Worm (Caenorhabditis elegans) whole organism, dauer: ENCODE measurements around the gene T02C12.5.

ENCODE experiments used
- unc-62 ChIP-seq: sonication (generic microtip); optimal IDR thresholded peaks from 2 replicates; lab custom pipeline; 2017; ENCODE audit warnings: missing biosample characterization, missing genetic modification reagents, missing genetic modification characterization

The T02C12.5 gene

DNA sequence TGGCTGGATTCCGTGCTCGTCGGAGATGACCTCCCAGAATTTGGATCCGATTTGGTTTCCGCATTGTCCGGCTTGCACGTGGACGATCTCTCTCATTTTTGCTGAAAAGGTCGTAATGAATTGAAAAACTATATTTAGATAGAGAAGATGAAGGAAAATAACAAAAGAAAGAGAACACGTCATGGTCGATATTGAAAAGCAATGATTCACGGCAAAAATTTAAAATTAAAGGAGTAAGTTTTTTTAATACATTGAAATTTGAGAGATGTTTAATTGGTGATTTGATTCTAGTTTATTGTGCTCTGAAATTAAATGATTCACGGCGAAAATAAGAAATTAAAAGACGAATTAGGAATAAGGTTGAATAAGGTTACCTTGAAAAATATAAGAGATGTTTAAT, 10.4 kb downstream of the T02C12.5 start, which contains the start of gene tbb-2:
tbb-2 (minus strand) TSS at position 101 of the 400 bp plus-strand sequence.
- TF ChIP-seq unc-62 (GFP tag; lab: Kevin White, UChicago), result no peak

DNA sequence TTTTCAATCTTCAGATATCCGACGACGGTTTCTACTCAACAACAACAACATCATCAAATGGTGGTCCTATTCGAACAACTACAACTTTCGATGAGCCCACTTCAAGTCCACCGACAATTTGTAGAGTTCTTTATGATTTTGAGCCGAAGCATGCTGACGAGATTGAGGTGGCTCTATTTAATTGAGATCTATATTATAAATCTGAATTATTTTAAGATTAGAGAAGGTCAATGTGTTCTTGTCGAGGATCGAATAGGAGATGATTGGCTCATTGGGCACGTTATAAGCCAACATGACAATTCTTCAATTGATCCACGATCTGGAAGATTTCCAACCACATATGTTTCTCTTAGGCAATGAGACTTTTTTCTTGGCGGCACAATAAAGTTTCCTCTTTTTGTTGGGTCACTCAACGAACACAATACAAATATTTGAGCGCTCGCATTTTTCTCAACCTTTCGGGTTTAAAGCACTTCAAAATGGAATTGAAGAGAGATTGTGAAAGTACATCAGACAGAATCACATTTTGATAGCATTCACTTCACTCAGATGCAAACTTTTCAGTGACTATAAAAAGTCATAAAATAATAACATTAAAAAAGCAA, 12.5 kb downstream of the T02C12.5 start:
- TF ChIP-seq unc-62 (GFP tag; lab: Kevin White, UChicago), result no peak

DNA sequence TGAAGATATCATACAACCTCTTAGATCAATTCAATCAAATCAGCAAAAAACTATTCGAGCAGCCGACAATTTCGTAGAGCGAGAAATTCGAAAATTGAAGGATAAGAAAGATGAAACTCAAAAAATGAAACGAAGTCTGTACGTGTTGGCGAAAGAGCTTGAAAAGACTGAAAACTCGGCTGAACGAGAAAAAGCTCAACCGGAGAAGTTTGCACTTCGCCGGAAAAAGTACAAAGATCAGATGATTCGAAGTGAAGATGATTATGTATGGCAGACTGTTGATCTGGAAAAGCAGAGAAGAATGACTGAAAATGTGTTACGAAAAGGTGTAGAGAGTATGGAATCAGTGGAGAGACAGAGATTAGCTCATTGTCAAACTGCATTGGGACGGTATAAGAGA, 14.9 kb downstream of the T02C12.5 start:
- no peak for TF ChIP-seq unc-62 (GFP tag; lab: Kevin White, UChicago)

DNA sequence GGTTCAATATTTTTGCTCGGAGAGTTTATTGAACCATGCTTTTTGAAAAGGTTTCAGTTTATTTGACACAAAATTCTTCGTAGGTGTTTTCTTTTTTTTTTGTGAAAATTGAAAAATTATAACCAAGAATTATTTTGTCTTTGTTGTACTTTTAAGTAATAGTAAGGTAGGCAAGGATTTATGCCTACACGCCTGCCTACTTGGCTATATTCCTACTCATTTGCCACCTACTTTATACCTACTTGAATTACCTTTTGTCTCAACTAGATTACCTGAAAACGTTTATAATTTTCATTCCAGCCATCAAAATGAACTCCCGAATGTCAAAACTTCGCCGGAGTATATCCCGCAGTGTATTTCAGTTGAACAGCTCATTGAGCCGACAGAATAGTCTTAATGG, 15.9 kb downstream of the T02C12.5 start, which contains the start of gene C36E8.4:
C36E8.4 (plus strand) TSS at position 301 of the 400 bp plus-strand sequence.
- TF ChIP-seq unc-62 (GFP tag; lab: Kevin White, UChicago), result no peak

DNA sequence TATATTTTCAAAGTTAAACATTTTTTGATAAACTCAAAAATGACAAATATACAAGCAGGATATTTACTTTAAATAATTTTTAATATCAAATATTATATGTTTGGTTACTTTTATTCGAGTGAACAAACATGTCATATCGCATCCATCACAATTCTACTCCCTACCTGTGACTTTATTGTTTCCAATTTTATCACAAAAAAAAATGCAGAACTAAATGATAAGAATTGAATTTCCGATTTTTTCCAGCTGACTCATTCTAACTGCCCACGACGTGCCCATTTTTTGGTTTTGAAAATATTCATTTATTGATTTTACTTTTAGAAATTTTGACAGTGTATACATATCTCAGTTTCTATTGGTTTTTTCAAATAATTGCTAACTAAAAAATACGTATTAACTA, 17.0 kb downstream of the T02C12.5 start:
- no peak for TF ChIP-seq unc-62 (GFP tag; lab: Kevin White, UChicago)

DNA sequence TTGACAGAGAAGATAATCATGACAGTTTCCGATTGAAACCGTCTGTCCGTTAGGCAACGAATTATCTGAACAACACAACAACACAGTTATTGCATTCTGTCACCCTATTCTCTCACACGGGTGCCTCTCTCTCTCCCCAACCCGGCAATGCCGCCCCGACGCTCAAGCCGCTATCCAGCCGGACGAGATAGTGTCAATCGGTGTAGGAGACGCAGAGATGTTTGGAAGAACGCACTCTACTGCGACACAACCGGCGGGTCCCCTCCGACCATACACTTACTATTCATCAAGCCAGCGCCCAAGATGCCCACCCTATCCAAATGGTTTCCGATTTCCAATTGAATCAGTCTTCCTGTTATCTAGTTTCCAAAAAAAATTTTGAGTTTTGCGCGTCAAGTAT, 17.8 kb downstream of the T02C12.5 start:
- no peak for TF ChIP-seq unc-62 (GFP tag; lab: Kevin White, UChicago)

DNA sequence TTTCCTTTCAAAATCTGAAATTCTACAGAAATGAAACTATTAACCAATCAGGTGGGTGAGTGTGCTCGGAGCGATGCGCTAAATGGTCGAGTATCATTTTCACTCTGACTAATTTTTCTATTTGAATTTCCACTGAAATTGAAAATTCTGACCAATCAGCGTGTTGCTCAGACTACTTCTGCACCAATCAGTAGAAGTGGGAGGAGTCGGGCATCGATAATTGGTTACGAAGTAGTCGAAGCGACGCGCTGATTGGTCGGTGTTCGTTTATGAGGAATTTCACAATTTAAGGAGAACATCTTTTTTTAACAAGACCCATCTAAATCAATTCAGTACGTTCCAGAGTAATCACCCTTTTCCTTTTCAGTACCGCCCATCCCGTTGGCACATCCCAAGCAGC, 18.8 kb downstream of the T02C12.5 start:
- TF ChIP-seq unc-62 (GFP tag; lab: Kevin White, UChicago), result no peak

DNA sequence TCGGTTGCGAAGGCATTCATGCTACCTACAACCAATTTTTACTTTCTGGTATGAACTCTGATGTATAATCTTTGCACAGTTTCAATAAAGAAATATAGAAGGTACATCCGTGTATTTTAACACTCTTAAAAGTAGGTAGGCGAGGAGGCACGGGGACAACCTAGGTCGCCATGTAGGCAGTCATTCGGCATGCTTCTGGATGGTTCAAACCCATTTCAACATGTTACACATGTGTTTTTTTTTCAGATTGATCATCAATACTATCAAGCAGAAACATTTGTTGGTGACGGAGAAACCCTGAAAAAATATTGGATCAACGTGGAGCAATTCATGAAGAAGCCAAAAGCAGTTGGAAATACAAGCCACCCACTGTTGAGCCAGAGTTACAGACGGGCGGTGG, 20.9 kb downstream of the T02C12.5 start:
- TF ChIP-seq unc-62 (GFP tag; lab: Kevin White, UChicago), result no peak

DNA sequence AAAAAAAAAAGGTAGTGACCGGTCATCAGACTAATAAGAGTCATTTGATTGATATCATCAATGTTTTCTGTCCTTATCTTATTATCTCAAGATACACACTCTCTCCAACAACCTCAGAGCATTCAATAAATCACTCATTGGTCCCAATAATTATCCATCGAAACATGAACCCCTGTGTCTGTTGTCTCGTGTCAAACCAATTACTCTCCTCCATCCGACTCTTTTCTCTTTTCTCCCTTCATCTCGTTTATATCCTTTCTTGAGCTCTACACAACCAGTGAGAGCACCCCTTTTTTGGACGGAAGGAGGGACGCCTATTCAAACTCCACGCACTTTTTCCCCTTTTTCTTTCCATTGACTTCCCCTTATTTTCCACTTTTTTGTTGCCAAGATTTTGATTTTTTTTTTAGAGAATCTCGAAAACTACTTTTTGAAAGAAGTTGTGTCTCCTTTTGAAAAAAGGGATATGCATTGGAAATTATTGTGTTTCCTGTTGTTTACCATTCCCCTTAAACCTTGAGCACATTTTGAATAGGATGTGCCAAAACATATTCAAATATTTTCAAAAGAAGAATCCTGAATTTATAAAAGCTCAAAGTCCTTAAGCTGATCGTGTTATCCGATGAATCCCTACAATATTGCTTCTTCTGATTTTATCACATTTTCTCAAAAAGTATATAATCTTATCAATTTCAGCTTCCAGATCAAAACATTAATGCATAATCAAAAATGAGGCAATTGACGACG, 22.3 kb downstream of the T02C12.5 start, which contains the start of gene pxd-1:
pxd-1 (plus strand) TSS at position 697 of the 747 bp plus-strand sequence.
- TF ChIP-seq unc-62 (GFP tag; lab: Kevin White, UChicago), result no peak

DNA sequence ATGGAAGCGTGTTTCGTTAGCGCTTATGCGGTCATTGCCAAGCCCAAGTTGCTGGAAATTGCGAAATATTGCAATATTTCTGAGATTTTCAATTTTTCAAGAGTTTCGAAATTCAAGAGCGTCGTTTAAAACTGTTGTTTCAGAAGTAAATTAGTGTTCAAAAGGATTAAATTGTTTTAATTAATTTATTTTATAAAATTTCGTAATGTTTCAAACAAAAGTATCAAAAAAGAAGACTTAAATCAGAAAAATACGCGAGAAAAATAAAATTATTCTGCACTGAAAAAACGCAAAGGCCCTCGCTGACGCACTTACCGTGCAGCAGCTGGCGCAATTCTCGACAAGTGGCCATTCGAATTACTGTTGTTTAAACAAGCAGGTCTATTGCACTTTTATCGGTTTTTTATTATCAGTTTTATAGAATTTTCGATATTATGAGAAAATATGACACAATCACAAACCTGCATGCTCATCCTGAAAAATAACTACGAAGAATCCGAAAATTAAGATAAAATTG, 23.8 kb downstream of the T02C12.5 start, which contains the start of gene tif-1A:
tif-1A (minus strand) TSS at position 51 of the 517 bp plus-strand sequence.
- no peak for TF ChIP-seq unc-62 (GFP tag; lab: Kevin White, UChicago)

DNA sequence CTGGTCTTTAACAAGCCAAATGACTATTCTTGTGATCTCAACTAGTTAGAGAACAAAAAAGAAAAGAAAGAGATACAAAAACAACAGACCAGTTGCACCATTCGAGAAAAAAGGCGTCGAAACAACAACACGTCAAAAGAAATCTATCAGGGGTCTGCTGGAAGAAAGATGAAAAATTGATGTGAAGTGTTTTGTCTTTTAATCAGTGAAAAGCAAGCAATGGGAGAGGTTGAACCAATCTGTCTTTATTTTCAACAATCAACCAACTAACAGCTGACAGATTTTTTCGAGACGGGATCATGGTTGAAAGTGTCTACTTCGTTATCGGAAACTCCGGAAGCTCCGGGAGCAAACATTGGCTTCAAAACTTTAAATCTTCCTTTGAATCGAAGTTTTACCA, 33.5 kb downstream of the T02C12.5 start:
- no peak for TF ChIP-seq unc-62 (GFP tag; lab: Kevin White, UChicago)

DNA sequence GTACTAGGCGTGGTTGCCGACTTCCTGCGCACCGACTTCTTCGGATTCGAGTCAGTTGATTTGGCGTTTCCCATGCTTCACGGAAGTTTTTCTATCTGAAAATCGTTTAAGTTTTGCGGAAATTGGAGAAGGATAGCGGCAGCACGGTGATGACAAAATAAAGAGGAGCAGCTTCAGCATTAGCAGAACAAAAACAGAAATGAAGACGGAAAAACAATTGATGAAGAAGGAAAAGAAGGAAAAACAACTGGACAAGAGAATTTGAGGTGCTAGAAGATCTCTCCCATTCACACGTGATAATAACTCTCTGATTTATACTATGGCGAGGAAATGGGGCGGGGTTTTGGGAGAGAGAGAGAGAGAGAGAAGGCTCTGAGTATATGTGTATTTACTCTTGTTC, 35.9 kb downstream of the T02C12.5 start, which contains the start of gene glb-11:
glb-11 (minus strand) TSS at position 101 of the 400 bp plus-strand sequence.
- TF ChIP-seq unc-62 (GFP tag; lab: Kevin White, UChicago), result no peak

DNA sequence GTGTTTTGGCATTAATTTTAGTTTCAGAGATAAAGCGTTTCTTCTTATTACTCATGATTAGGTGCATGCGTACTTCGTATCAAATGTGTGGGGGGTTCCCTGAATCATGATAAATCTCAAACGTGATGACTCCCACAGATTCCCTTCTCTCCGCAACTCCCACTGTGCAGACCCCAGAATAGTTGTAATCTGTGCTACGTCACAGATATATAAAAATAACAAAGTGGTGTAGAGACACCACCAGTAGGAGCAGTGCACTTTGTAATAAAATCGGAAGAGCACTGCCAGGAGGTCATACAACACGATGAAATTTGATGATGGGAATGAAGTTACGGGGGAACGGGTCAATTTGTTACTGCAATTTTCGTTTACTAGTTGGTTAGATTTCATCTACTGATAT, 36.6 kb downstream of the T02C12.5 start:
- no peak for TF ChIP-seq unc-62 (GFP tag; lab: Kevin White, UChicago)

DNA sequence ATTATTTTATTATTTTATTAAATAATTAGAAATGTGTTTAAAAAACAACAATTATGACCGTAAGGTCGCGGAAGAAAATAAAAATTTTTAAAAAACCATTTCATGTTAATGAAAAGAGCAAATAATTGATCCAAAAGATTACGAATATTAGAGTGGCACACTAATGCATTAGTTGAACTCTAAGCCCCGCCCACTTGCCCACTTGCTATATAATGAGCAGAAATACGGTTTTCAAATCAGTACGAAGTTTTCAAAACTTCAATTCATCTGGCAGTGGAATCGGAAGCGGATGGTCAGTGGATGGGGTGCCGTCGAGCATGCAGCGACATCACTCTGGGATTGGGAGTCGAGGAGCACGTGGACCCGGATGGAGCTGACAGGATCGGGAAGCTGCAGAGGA, 40.2 kb downstream of the T02C12.5 start, which contains the start of gene C36E8.6:
C36E8.6 (plus strand) TSS at position 301 of the 400 bp plus-strand sequence.
- TF ChIP-seq unc-62 (GFP tag; lab: Kevin White, UChicago), result no peak

DNA sequence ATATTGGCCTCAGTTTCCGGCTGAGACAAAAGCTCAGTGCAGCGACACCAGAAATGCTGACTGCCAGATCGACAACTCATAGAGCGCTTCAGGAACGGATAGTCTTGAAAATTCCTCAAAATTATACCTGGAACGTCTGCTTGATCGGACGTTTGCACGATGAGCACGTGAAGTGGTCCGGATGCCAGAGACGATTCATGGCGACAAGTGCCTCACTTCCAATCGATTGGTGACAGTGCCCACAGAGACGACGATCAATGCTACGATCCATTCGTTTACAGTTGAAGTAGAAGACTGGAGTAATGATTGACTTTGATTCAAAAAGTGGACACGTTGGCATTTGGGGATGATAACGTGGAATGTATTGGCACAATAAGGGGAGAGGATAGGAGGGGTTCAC, 41.6 kb downstream of the T02C12.5 start, which contains the start of gene Y1A5A.1:
Y1A5A.1 (minus strand) TSS at position 294 of the 400 bp plus-strand sequence.
- TF ChIP-seq unc-62 (GFP tag; lab: Kevin White, UChicago), result no peak

DNA sequence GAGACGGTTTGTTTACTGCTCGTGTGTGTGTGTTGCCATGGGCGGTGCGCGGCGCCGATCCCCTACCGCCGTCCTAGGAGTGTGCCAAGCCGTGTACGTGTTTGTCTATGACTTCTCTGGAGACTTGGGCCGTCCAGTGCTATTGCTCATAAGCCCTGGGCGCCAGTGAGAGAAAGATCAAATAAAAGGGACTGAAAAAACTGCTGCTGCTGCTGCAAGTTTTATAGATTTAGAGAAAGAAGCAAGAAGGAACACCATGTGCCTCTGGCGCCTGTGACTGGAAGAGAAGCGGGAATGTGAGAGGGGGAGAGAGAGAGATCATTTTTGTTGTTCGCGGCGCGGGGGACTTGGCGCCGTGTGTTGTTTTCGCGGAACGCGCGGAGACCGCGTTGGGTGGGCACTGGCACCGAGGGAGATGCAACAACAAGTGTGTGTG, 43.9 kb downstream of the T02C12.5 start:
- TF ChIP-seq unc-62 (GFP tag; lab: Kevin White, UChicago), result no peak
